Worm (Caenorhabditis elegans) whole organism, L4/young adult: ENCODE data around the gene F26F2.8.
"Not testable (repeated sequence)": the region's sequence is repeated elsewhere in the genome, so short reads cannot be mapped to it uniquely, and the experiment has no call there.

Experiments used
- W03F9.2 ChIP-seq: fragments of 150-350 bp; optimal IDR thresholded peaks from 2 replicates; lab custom pipeline; 2014; ENCODE audit warnings: missing biosample characterization, missing genetic modification characterization
- dao-5 ChIP-seq: sonication (generic microtip); optimal IDR thresholded peaks from 2 replicates; lab custom pipeline; 2016; ENCODE audit warnings: missing genotype, missing genetic modification characterization, moderate library complexity, missing compliant biosample characterization
- him-1 ChIP-seq: sonication (generic microtip); optimal IDR thresholded peaks from 2 replicates; lab custom pipeline; 2016; ENCODE audit warnings: missing genotype, missing genetic modification reagents, missing genetic modification characterization, missing compliant biosample characterization

Gene F26F2.8

DNA sequence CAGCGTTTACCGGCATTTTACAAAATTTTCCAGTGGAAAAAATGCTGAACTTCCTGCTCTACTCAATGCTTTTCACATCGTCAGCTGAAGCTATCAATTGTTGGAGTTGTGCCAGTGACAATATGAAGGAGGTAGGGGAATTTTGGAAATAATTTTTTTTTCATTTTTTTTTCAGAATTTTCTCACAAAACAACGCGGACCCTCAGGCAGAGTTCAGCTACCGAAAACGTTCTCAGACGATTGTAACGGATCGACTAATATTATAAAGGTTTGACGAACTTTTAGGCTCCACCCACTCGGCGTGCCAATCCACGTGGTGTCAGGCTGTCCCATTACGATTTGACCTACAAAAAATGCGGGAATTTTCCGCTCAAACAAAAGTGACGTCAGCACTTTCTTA is at the start of gene F26F2.8:
TSS of gene F26F2.8 (plus strand) at position 13 of the 400 bp plus-strand sequence.
- no peak for TF ChIP-seq him-1 (tag; lab: Kevin White, UChicago)
- no peak for TF ChIP-seq W03F9.2
- TF ChIP-seq dao-5 = no peak

DNA sequence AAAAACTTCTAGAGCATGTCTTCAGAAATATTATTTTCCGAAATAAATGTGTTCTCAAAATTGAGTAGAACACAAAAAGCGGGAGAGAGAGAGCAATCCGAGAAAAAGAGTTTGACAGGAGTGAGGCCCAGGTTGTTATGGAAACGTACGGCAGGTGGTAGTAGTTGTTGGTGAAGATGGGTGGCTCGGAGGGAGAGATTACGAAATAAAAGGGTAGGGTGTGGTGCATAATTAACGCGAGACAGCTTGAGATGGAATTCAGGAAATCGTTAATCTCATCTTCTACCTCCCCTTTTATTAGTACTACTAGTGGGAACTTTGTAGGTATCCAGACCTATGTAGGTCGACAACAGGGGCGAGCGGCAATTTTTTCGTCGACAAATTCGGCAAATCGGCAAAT is 45.3 kb upstream of the F26F2.8 start, which contains the start of gene famh-161:
TSS of gene famh-161 (minus strand) at position 101 of the 400 bp plus-strand sequence.
- TF ChIP-seq W03F9.2 (no peak), dao-5 (no peak), him-1 (tag; lab: Kevin White, UChicago) (no peak)

DNA sequence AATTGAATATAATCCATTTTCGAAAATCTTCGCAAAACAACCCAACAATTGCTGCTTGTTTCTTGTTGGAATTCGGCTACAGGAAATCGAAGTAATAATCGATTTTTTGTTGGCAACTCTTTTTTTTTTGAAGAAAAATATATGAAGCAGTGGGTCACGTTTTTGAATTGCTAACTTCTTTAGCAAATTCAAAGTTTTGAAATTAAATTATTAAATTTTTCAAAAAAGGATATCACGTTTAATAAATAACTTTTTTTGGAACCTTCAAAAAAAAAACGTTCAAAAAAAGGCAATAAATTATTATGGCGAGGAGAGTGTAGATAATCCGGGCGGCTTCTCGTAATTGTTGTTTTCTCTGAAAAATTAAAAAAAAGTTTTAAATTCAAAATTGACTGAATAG is 43.1 kb upstream of the F26F2.8 start, which contains the start of gene Y38H6C.15:
TSS of gene Y38H6C.15 (minus strand) at position 101 of the 400 bp plus-strand sequence.
- no peak for TF ChIP-seq him-1 (tag; lab: Kevin White, UChicago)
- TF ChIP-seq W03F9.2 = no peak
- TF ChIP-seq dao-5 = no peak

DNA sequence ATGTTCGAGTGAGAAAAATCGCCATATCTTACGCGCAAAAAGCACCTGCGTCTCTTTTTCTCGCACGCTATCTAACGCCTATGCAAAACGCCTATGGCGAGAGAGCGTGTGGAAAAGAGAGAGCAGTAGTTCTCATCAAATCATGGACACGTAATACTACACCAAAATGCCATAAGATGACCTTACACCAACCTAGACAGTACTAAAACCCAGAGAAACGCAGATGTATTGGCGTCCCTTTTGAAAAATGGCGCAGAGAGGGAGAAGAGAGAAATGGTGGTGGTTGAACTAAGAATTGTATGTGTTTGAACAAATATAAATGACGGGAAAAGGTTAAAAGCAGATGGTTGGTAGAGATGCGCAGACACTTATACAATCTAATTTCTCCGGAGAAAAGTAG is 40.3 kb upstream of the F26F2.8 start, which contains the start of gene Y38H6C.16:
TSS of gene Y38H6C.16 (minus strand) at position 293 of the 400 bp plus-strand sequence.
- TF ChIP-seq dao-5 (no peak), him-1 (tag; lab: Kevin White, UChicago) (no peak), W03F9.2 (no peak)

DNA sequence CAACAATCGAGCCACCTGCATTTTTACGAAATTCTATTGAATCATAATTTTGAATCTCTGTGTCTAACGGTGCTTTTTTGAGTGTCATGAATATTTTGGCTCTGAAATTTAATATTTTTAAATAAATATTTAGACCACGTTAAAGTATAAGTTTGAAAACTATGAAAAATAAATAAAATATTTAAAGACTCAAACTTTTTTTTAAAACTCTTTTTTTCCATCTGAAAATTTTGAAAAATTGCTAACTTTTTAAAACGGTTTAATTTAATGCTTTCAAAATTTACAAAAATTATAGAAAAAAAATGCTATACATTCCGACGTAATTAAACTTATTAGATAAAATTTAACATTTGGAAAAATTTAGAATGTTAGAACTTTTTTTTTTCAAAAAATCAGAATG is 35.3 kb upstream of the F26F2.8 start, which contains the start of gene slc-36.3:
TSS of gene slc-36.3 (minus strand) at position 101 of the 400 bp plus-strand sequence.
- TF ChIP-seq him-1 (tag; lab: Kevin White, UChicago) (no peak), W03F9.2 (no peak), dao-5 (no peak)

DNA sequence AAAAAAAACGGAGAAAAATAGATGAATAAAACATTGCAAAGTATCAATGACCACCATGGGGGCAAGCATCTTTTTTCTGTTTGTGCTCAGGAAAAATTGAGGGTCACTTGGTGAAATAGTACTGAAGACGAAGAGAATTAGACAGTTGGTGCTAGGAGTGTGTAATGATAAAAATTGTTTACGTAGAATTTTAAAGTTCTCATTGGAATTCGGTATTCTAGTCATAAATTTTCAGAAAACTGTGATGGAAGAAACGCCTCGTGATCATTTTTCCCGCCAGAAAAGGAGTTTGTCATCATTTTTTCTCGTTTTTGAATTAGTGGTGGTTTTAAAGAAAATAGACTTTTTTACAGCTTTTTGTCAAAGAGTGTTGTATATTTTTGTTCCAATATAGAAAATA is 34.7 kb upstream of the F26F2.8 start:
- no peak for TF ChIP-seq W03F9.2
- TF ChIP-seq him-1 (tag; lab: Kevin White, UChicago) = no peak
- TF ChIP-seq dao-5 = no peak

DNA sequence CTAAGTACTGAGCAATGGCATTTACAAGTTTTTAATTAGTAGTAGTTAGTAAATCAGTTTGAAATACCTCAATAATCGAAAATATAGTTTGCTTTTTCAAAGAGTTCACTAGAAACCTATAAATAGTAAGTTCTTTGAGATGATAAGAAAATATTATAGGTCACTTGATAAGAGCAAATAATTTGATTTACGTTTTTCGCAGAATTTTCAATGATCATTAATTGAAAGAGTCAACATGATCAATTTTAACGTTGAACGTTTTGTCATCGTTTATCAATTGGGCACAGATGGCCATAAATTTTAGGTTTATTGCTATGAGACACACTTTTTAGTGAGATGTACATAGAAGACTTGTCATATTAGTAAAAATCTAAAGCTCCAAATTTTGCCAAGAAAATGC is 33.6 kb upstream of the F26F2.8 start:
- TF ChIP-seq dao-5 (no peak), him-1 (tag; lab: Kevin White, UChicago) (no peak), W03F9.2 (no peak)

DNA sequence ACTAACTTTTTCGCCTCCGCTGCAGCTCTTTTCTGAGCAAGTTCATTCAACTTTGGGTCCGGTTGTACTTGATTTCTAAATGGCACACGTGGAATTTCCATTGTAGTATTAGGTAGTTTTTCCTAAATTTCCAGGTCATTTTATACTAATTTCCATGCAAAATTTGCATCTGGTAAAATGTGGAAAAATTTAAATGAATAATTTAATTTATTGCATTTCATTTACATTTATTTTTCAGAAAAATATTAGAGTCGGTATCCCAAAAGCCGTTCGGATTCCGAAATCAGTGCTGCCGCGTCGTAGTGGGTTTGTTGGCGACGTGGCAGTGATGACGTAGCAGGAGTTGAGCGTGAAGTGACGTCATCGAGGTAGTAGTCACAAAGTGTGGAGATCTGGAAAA is 32.3 kb upstream of the F26F2.8 start, which contains the start of gene Y38H6C.18:
TSS of gene Y38H6C.18 (minus strand) at position 101 of the 400 bp plus-strand sequence.
- no peak for TF ChIP-seq dao-5
- TF ChIP-seq W03F9.2 = no peak
- no peak for TF ChIP-seq him-1 (tag; lab: Kevin White, UChicago)

DNA sequence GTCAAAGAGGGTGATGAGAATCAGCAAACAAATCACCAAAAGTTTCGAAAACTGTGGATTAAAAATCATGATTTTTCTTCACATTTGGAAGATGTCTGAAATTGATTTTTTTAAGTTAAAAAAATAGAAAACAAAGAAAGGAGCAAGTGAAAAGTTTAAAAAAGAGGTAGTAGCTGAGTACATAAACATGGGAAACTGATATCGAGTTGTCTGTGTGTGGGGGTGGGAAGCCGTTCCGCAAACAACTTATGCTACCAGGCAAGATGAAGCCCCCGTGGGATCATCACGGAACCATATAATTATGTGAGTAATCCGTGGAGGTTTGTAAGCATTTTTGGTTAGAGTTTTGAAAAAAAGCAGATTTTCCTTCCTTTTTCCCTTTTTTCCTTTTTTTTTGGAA is 28.2 kb upstream of the F26F2.8 start, which contains the start of gene Y38H6C.20:
TSS of gene Y38H6C.20 (minus strand) at position 101 of the 400 bp plus-strand sequence.
- TF ChIP-seq dao-5 (no peak), W03F9.2 (no peak), him-1 (tag; lab: Kevin White, UChicago) (no peak)

DNA sequence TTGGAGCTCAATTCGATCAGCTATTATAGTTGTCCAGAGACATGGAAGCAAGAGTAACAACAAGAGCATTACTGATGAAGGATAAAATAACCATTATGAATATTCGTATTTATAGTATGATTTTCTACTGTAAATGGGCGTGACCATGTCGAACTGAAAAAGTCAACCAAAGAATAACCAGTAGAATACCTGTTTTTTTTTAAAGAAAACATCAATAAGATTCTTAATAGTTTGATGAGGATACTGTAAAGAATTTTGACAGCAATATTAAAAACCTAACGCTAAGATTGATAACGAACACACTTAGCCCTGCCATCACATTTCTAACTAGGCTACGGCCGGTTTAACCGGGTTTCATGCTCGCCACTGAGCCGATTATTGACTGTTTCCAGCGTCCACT is 26.4 kb upstream of the F26F2.8 start, which contains the start of gene vmo-1:
TSS of gene vmo-1 (minus strand) at position 101 of the 400 bp plus-strand sequence.
- TF ChIP-seq him-1 (tag; lab: Kevin White, UChicago) = no peak

DNA sequence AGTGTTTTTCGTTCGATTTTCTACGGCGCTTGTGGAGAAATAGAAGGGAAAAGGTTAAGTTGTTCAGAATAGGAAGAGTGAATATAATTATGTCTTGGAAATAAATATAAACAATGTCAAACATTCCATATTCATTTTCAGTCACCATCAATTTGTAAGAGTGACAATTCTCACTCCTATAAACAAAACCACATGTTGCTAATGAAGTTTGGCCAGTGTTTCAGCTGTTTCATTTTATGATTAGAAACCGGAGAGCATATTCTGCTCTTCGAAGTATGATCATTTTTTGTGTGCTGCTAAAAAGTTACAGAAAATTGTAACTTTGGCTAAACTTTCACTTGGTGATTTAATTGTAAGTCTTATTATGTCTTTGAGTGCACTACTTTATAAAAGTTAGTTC is 24.2 kb upstream of the F26F2.8 start, which contains the start of gene Y38H6C.21:
TSS of gene Y38H6C.21 (minus strand) at position 148 of the 400 bp plus-strand sequence.
- TF ChIP-seq him-1 (tag; lab: Kevin White, UChicago) = no peak

DNA sequence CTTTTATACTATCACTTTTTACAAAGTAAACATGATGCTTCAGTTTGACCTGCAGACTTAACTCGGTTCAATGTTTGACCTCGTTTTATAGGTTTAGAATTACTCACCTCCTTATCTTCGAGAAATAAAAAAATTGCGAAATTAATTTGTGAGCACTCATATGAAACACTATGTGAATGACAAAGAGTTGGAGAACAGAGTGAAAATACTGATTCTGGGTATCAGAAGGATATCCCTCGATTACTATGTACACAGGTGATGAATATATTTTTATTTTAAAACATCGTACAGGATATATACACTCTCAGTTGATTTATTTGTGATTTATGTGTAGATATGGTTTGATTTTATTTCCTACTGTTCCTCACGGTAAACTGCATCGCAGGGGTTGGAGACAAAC is 23.1 kb upstream of the F26F2.8 start, which contains the start of gene Y38H6C.23:
TSS of gene Y38H6C.23 (minus strand) at position 101 of the 400 bp plus-strand sequence.
- TF ChIP-seq W03F9.2 = no peak
- no peak for TF ChIP-seq dao-5
- TF ChIP-seq him-1 (tag; lab: Kevin White, UChicago) = no peak

DNA sequence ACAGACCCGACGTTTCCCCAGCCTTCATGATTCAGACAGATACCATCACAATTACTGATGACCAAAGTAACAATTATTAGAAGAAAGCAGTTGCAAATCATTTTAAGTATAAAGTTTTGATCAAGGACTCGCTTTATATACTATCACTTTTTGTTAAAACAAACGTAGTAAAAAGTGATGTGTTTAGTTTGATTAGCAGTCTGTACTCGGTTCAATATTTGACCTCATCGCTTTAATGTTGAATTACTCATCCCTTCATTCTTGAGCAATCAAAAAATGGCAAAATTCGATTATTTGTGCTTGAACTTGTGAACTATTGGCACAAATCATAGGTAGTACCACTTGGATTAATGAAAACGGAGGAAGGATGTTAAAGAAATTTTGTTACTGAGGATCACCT is 21.1 kb upstream of the F26F2.8 start, which contains the start of gene abf-4:
TSS of gene abf-4 (minus strand) at position 101 of the 400 bp plus-strand sequence.
- no peak for TF ChIP-seq him-1 (tag; lab: Kevin White, UChicago)
- no peak for TF ChIP-seq dao-5
- no peak for TF ChIP-seq W03F9.2

DNA sequence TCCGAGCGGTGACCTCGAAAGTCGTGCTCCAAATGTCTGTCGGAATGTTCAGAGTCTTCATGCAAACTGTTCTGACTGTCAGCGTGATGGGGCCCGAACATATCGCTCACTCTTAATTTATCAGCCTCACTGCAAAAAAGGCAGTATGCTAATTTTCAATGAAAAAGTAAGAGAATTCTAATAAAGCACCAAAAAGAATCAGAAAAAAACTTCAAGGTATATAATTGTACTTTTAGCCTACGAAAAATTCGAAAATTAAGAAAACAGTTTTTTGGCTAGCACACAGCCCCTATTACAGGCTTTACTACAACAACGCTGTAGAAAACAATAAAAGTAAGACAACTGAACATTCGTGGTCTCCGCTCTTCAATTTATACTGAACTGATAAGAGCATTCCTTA is 17.6 kb upstream of the F26F2.8 start, which contains the start of gene F26F2.1:
TSS of gene F26F2.1 (minus strand) at position 101 of the 400 bp plus-strand sequence.
- no peak for TF ChIP-seq dao-5
- no peak for TF ChIP-seq W03F9.2
- no peak for TF ChIP-seq him-1 (tag; lab: Kevin White, UChicago)

DNA sequence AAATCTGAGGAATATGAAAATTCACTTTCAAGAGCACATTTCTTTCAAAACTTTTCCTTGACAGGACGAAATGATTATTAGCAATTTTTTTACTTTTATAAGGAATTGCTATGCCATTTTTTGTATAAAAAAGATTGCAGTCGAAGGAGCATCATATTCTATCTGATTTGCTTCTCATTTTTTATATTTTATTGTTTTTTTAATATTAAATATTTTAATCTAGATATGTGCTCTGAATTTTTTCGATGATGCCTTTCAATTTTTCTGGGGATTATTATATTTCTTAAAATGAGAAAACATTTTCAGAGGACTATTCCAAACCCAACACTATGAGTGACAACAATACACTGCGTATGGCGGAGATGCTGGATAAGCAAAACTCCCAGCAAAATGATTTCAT is 15.3 kb upstream of the F26F2.8 start, which contains the start of gene F26F2.13:
TSS of gene F26F2.13 (plus strand) at position 301 of the 400 bp plus-strand sequence.
- not testable (repeated sequence) for TF ChIP-seq W03F9.2; dao-5; him-1 (tag; lab: Kevin White, UChicago)
